Worm (Caenorhabditis elegans): Measurements from ENCODE around the gene T26H8.4.

T26H8.4 gene

DNA sequence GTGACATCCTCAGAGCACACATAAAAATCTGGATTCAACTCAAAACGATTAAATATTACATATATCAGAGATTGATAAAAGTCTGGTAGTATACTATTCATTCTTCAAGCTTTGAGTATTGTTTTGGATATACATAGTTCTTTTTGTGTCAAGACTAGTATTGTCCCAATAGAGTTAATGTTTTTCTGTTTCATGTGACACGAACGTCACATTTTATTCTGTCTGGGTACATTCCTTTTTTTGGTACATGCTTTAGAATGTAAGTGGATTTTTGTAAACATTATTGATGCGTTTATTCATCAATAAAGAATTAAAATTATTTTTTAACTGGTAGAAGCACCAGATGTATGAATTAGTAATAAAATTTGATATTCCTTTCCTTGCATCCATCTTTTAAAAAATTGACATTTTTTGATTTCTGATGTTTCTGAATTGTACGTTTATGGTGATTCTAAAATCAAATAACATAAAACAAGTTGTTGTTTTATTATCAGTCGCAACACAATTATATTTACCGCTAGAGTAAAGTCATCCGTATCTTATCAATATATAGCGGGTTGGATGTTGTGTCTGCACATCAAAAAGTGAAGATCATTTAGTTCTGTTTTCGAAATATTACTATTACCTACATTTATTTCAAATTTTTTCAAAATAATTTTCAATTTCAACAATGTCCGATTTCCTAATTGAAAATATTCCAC, 9.3 kb upstream of the T26H8.4 start, which contains the start of the genes srt-22 and nhr-246:
Gene srt-22 (minus strand): TSS at position 101 of the 701 bp plus-strand sequence.
Gene nhr-246 (plus strand): TSS at position 651 of the 701 bp plus-strand sequence.
- no peak for TF ChIP-seq unc-62 (GFP tag; optimal IDR thresholded peaks at IDR 0.05)

DNA sequence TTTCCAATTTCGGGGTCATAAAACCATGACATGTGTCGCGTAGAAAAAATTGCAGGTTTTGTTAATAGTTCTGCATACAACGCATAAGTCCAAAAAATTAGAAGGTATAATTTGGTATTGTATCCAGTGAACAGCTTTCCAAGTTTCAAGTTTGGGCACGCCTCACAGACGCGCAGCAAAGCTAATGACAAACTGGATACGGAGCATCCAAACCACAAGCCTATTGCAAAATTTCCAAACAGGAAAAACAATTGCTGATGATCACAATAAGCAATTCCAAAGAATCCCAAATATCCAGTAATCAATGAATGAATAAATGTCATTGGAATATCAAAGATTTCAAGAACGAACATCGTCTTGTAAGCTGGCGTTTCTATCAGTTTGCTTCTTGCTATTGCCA, 6.9 kb upstream of the T26H8.4 start:
- TF ChIP-seq unc-62 (GFP tag; optimal IDR thresholded peaks at IDR 0.05): no peak

DNA sequence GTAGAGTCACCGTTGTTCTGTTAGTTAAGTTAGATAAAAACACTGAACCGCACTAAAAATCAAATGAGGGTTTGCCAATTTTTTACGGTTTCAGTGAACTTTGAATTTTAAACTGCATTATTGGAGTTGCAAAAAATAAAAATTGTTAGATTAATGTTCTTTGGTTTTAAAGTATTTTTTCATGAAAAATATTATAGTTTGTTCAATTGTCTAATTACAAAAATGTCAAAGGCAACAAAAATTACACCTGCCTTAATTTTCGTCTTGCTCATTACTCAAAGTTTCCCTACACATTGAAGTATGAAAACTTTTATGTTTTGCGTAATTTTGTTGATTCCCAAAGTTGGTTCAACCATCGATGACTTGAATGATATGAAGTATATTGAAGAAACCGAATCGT, 4.1 kb upstream of the T26H8.4 start, which contains the start of gene irld-62:
Gene irld-62 (plus strand): TSS at position 301 of the 400 bp plus-strand sequence.
- TF ChIP-seq unc-62 (GFP tag; optimal IDR thresholded peaks at IDR 0.05): no peak

DNA sequence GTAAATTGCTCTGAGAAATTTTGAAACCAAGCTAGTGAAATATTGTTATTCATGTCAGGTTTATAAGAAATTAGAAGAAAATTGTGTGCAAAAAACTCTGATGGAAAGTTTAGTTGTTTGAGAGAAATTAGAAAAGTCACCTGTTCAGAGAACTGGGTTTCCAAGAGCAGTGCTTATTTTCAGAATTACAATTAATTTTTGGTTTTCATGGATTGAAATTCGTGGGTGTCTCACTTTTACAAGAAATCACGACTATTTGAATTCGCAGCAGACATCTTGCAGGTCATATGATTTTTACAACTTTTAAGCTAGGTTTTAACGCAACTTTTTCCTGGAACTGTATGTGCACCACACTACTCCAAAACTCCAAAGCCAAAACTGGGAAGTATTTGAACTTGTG, 2.4 kb upstream of the T26H8.4 start, which contains the start of gene srz-10:
Gene srz-10 (minus strand): TSS at position 88 of the 400 bp plus-strand sequence.
- TF ChIP-seq unc-62 (GFP tag; optimal IDR thresholded peaks at IDR 0.05): no peak

DNA sequence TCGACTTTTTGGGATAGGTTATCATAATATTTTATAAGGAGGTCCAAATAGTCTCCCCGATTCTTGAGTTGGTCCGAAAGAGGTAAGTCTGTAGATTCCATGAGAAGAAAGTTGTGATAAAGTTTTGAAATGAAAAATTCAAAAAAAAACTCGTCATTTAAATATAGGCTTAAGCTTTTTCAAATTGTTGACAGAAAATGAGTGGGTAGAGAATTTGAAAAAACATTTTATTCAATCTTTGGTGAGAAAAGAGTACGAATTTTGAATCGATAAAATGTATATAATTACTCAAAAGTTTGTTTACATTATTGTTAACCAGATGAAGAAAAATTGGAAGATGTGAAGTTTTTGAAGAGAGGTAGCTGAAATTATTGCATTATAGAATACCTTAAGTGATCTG, 1.1 kb downstream of the T26H8.4 start, which contains the start of gene T26H8.5:
Gene T26H8.5 (minus strand): TSS at position 101 of the 400 bp plus-strand sequence.
- TF ChIP-seq unc-62 (GFP tag; optimal IDR thresholded peaks at IDR 0.05): no peak

DNA sequence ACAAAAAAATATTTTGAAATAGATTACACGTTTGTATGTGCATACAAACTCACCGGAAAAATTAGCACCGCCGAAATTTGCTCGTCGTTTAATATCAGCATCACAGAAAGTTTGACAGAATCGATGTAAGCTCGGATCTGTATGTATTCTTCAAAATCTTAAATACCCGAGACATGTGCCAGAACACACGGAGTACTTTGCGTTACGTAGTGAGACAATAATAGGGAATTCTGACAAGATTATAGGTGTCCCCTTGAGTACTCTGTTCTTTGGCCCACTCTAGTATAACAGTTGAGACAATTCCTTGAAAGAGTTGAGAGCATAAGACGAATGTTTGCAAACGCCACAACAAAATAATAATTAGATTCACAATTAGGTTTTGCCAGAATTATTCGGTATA, 3.0 kb downstream of the T26H8.4 start, which contains the start of gene srx-48:
Gene srx-48 (minus strand): TSS at position 101 of the 400 bp plus-strand sequence.
- no peak for TF ChIP-seq unc-62 (GFP tag; optimal IDR thresholded peaks at IDR 0.05)

DNA sequence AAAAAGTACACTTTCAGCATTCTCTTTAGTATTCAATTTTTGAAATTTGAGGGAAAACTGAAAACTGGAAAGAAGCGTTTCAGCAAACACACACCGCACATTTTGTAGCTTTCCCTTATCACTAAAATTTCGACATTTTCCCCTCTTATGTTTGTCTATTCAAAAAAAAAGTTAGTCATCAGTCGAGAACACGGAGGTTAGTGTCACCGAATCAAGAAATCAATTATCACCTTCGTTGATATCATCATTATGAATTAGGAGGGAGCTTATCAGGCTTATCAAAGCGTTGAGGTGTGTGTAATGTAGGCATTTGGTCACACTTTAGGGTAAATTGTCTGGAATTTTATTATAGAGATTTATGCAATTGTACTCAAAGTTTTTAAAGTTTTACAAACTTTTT, 8.0 kb downstream of the T26H8.4 start, which contains the start of gene cpr-3:
Gene cpr-3 (minus strand): TSS at position 104 of the 400 bp plus-strand sequence.
- no peak for TF ChIP-seq unc-62 (GFP tag; optimal IDR thresholded peaks at IDR 0.05)

DNA sequence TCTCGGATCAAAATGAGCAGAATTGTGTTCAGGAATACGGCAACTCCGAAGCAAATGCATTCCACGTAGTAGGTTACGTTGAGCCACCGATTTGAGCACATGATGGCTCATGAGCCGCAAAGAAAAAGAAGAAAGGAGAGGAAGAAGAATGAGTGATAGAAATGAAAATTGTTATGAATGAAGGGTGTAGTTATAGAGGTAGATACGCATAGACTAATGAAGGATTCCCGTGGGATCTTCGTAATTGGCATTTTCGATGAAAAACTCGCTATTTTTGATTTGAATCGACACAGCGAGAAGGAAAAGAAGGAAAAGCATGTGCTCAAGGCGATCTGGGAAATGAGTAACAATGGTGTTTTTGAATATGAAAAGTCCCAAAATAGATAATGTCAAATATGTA, 12.8 kb downstream of the T26H8.4 start, which contains the start of gene str-96:
Gene str-96 (minus strand): TSS at position 101 of the 400 bp plus-strand sequence.
- TF ChIP-seq unc-62 (GFP tag; optimal IDR thresholded peaks at IDR 0.05): no peak

DNA sequence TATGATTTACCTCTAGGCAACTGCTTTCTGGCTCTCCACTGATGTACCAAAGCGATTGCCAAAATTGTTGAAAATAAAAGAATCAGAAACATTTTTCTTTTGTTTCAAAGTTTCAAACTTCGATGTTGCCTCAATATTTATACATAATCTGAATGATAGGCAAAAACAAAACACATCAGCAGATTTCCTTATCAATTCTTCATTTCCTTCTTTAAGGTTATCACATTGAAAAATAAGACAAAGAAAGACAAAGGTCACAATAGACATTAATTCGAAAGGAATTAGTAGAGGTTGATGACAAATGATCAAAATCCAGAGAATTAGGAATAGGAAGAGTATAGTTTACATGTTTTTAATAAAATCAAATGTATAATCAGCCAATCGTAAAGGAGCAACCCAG, 15.7 kb downstream of the T26H8.4 start, which contains the start of gene cyp-34A2:
Gene cyp-34A2 (minus strand): TSS at position 101 of the 400 bp plus-strand sequence.
- no peak for TF ChIP-seq unc-62 (GFP tag; optimal IDR thresholded peaks at IDR 0.05)

DNA sequence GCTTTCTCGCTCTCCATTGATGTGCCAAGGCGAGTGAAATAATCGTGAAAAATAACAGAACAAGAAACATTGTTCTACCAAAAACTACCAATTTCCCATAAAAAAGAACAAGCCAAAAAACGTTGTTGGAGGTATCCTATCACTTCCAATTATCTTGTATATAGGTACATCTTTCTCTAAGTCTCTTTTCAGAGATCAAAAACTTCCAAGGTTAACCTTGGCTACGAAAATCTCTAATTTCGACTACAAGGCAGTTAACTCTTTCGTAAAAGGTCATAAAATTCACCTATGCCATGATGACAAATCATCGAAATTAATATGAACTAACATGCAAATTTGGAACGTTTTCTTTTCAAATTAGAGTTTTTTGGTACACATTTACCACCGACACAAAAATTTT, 18.8 kb downstream of the T26H8.4 start, which contains the start of gene cyp-34A1:
Gene cyp-34A1 (minus strand): TSS at position 101 of the 400 bp plus-strand sequence.
- no peak for TF ChIP-seq unc-62 (GFP tag; optimal IDR thresholded peaks at IDR 0.05)

DNA sequence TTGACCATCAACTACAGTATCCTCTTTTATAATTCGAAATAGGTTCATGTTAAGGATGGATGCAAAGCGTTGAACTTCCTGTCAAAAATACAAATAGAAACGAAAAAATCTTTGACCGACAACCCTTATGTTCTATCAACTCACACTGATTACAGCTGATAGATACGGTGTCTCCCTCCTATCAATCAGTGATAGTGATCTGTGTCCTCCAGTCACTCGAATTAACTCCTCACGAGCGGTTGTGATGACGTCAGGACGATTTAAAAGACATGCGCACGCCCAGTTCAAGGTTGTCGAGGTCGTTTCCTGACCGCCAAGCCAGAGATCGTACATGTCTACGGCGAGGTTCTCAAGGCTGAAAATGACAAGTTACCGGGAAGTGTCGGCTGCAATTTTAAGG, 20.7 kb downstream of the T26H8.4 start:
- no peak for TF ChIP-seq unc-62 (GFP tag; optimal IDR thresholded peaks at IDR 0.05)

DNA sequence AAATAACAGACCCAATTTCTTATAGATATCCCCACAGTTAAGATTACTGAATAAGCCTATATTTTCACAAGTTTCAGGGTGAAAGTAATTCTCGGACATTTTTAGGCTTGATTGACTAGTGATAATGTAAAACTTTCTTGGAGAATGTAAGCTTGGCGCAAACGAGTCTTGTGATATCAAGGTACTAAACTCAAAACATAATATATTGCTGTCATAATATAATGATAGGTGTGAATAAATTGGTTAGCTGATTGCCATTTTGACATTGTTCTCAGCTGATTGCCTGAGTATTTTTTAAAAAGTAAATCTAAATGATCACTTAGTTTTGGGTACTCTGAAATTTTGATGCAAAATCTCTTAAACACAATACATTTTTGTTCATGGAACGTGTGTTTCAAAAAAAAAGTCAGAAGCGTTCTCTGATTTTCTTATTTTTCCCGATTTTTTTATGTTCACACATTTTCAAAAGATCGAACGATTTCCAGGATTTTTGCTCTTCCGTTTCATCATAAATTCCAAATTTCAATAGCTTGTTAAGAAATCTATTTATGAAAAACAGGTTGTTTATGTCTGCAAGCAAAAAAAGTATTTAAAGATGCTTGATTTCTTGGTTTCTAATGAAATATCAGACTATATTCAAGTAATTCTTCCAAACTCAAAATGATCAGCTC, 25.2 kb downstream of the T26H8.4 start, which contains the start of the genes srw-19 and srx-51:
Gene srw-19 (minus strand): TSS at position 101 of the 671 bp plus-strand sequence.
Gene srx-51 (plus strand): TSS at position 621 of the 671 bp plus-strand sequence.
- no peak for TF ChIP-seq unc-62 (GFP tag; optimal IDR thresholded peaks at IDR 0.05)

DNA sequence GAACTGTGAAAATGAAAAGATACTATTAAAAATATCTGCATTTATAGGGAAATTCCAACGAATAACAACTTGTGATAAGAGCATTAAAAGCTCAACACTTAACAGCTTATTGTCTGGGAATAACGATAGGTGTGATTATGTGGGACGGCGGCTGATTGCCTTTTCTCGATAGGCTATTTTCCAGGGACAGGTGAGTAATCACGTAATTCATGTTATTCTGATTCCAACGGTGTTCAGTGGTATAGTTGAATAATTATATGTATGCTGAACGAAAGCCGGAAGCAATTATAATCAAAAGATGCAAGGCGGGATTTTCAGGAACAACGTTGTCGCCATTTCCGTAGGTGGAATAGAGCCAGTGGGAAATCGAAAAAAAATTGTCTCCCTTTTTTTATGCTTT, 29.7 kb downstream of the T26H8.4 start, which contains the start of gene srw-17:
Gene srw-17 (minus strand): TSS at position 101 of the 400 bp plus-strand sequence.
- TF ChIP-seq unc-62 (GFP tag; optimal IDR thresholded peaks at IDR 0.05): no peak

DNA sequence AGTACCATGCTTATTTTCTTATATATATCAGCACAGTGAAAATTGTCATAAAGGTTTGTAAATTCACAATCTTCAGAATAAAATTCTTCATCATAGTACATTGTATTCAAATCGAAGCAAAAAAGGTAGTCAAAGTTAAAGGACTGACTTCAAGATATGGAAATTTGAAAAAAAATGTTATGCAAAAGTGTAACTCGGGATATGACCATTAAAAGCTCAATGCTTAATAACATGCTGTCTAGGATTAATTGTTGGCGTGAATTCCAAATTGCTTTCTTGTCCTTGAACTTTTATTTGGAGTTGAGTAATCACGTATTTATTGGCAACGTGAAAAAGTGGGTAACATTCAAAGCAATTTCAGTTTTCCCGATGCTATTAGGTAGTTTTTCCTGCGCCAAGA, 31.9 kb downstream of the T26H8.4 start, which contains the start of gene srw-16:
Gene srw-16 (minus strand): TSS at position 101 of the 400 bp plus-strand sequence.
- no peak for TF ChIP-seq unc-62 (GFP tag; optimal IDR thresholded peaks at IDR 0.05)

DNA sequence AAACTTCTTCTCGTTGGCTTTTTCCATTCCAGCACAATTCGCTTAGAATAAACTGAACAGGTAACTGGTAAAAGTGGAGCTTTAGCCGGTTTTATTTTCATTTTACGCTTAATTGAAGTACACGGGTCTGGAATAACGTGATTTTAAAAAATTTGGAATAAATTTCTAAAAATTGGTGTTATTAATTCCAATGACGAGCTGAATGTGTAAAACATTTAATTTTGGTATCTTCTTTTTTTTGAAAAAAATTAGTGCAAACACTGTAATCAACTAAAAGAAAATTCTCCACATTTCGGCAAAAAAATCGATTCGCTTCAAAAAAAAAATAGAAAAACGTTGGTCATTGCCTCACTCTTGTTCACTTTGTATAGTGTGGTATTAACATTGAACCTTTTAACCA, 34.4 kb downstream of the T26H8.4 start, which contains the start of gene T10H4.4:
Gene T10H4.4 (minus strand): TSS at position 101 of the 400 bp plus-strand sequence.
- no peak for TF ChIP-seq unc-62 (GFP tag; optimal IDR thresholded peaks at IDR 0.05)

DNA sequence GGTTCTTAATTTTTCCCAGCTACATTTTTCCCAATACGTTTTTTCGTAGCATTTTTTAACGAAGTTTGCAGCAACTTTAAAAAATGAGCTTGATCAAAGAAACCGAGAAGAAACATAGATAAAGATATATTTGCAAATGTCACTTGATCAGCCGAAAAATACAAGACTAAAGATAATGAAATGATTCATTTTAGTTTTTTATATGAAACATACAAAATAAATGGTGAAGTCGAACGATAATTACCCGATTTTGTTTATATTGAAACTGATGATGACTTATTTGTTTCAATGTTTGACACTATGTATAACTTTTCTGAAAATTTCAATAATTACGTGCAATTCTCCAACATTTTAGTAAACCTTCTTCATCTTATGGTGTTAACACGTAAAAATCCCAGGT, 38.3 kb downstream of the T26H8.4 start, which contains the start of gene srw-22:
Gene srw-22 (plus strand): TSS at position 301 of the 400 bp plus-strand sequence.
- no peak for TF ChIP-seq unc-62 (GFP tag; optimal IDR thresholded peaks at IDR 0.05)

Data from whole organism, dauer.